Worm (Caenorhabditis elegans) whole organism, late embryonic: ENCODE measurements around the gene F18E9.3.

Experiments
- K02D7.2 ChIP-seq: sonication (generic microtip); optimal IDR thresholded peaks from 2 replicates; lab custom pipeline; 2017; ENCODE audit warnings: mild to moderate bottlenecking, missing genetic modification characterization, missing compliant biosample characterization
- Y22D7AL.16 ChIP-seq: sonication (generic microtip); optimal IDR thresholded peaks from 2 replicates; lab custom pipeline; 2016; ENCODE audit warnings: missing genetic modification characterization, missing compliant biosample characterization
- ceh-19 ChIP-seq: fragments of 200-800 bp; sonication (Bioruptor generic); optimal IDR thresholded peaks from 2 replicates; lab custom pipeline; 2018; ENCODE audit warnings: mild to moderate bottlenecking, missing genetic modification characterization, missing compliant biosample characterization
- ceh-2 ChIP-seq: sonication (generic microtip); optimal IDR thresholded peaks from 2 replicates; lab custom pipeline; 2016; ENCODE audit warnings: missing genotype, missing genetic modification characterization, missing compliant biosample characterization
- ceh-31 ChIP-seq: sonication (generic microtip); optimal IDR thresholded peaks from 2 replicates; lab custom pipeline; 2016; ENCODE audit warnings: missing genetic modification characterization, missing compliant biosample characterization
- ceh-45 ChIP-seq: fragments of 200-800 bp; sonication (Bioruptor generic); IDR thresholded peaks from 2 replicates; pipeline ENCODE4 v1.3.6; 2022; ENCODE audit warnings: missing genetic modification reagents, missing genetic modification characterization, missing compliant biosample characterization
- elt-4 ChIP-seq: sonication (generic microtip); optimal IDR thresholded peaks from 2 replicates; lab custom pipeline; 2016; ENCODE audit warnings: missing genetic modification characterization, missing compliant biosample characterization
- ets-4 ChIP-seq: sonication (generic microtip); optimal IDR thresholded peaks from 2 replicates; lab custom pipeline; 2016; ENCODE audit warnings: missing genetic modification characterization, missing compliant biosample characterization
- eyg-1 ChIP-seq: sonication (generic microtip); optimal IDR thresholded peaks from 2 replicates; lab custom pipeline; 2016; ENCODE audit warnings: missing genotype, missing genetic modification characterization, missing compliant biosample characterization
- gmeb-2 ChIP-seq: sonication (generic microtip); optimal IDR thresholded peaks from 2 replicates; lab custom pipeline; 2016; ENCODE audit warnings: missing genetic modification characterization, inconsistent platforms, missing compliant biosample characterization
- hlh-13 ChIP-seq: fragments of 200-800 bp; sonication (Bioruptor generic); optimal IDR thresholded peaks from 2 replicates; lab custom pipeline; 2018; ENCODE audit warnings: mild to moderate bottlenecking, missing genetic modification characterization, missing compliant biosample characterization
- hlh-6 ChIP-seq: sonication (generic microtip); optimal IDR thresholded peaks from 2 replicates; lab custom pipeline; 2016; ENCODE audit warnings: missing genotype, missing genetic modification characterization, missing compliant biosample characterization
- nfya-1 ChIP-seq: sonication (generic microtip); optimal IDR thresholded peaks from 2 replicates; lab custom pipeline; 2017; ENCODE audit warnings: missing genetic modification characterization, mild to moderate bottlenecking, missing compliant biosample characterization, antibody characterized with exemption, moderate library complexity
- pat-9 ChIP-seq: fragments of 200-800 bp; sonication (Bioruptor generic); optimal IDR thresholded peaks from 2 replicates; lab custom pipeline; 2018; ENCODE audit warnings: mild to moderate bottlenecking, missing genetic modification characterization, moderate library complexity, missing compliant biosample characterization
- ref-2 ChIP-seq: sonication (generic microtip); optimal IDR thresholded peaks from 2 replicates; lab custom pipeline; 2016; ENCODE audit warnings: missing genetic modification characterization, missing compliant biosample characterization
- ztf-16 ChIP-seq: sonication (generic microtip); optimal IDR thresholded peaks from 2 replicates; lab custom pipeline; 2017; ENCODE audit warnings: missing genetic modification characterization, missing compliant biosample characterization

Gene F18E9.3

DNA sequence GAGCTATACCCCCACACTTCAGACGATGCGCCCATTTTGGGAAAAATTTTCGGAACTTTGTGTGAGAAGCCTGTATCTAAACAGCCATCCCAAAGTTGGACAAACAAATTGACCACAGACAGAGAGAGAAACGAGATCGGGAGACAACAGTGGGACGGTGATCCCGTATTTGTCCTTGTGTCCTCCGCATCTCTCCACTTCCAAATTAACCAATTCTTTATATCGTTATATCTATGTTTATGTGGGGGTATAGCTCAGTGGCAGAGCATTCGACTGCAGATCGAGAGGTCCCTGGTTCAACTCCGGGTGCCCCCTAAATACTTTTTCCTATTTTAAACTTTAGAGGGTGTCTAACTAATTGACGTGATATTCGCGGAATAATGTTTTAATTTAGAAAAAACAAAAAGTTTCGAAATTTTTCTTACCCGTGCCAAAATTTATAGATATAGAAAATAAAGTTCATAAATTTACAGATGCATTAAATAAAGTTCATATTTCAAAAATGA lies 52.8 kb downstream of the F18E9.3 start (continued):
- TF ChIP-seq pat-9 (tag; lab: Kevin White, UChicago), result peak; percentile 37
- no peak for TF ChIP-seq K02D7.2
- TF ChIP-seq ceh-2 (tag; lab: Kevin White, UChicago), result peak; percentile 10
- TF ChIP-seq ztf-16 (tag; lab: Kevin White, UChicago), result no peak
- TF ChIP-seq ets-4 (tag; lab: Kevin White, UChicago), result no peak
- no peak for TF ChIP-seq elt-4
- no peak for TF ChIP-seq nfya-1 (tag; lab: Kevin White, UChicago)
- no peak for TF ChIP-seq Y22D7AL.16 (tag; lab: Kevin White, UChicago)
- peak; percentile 19 for TF ChIP-seq hlh-13 (GFP tag; lab: Kevin White, UChicago)
- peak; percentile 69 for TF ChIP-seq ceh-19
- TF ChIP-seq gmeb-2 (tag; lab: Kevin White, UChicago), result peak; percentile 69
- no peak for TF ChIP-seq ceh-31 (tag; lab: Kevin White, UChicago)
- TF ChIP-seq ref-2 (tag; lab: Kevin White, UChicago), result no peak
- peak; percentile 23; the same call in 1 of the 2 replicates for TF ChIP-seq ceh-45 (GFP tag; lab: Robert Waterston, UW)
- TF ChIP-seq hlh-6 (tag; lab: Kevin White, UChicago), result no peak
- peak; percentile 9 for TF ChIP-seq eyg-1 (tag; lab: Kevin White, UChicago)
